Fruit fly (Drosophila melanogaster) whole organism, embryonic: Measurements from ENCODE around the gene Cyp310a1.

Source experiments
- Abd-B ChIP-seq: fragments of 200-800 bp; sonication (Bioruptor generic); optimal IDR thresholded peaks from 2 replicates; lab custom pipeline; 2018; ENCODE audit warnings: missing biosample characterization, mild to moderate bottlenecking, missing genetic modification characterization, moderate library complexity
- Bdp1 ChIP-seq: fragments of 200-800 bp; sonication (Bioruptor generic); optimal IDR thresholded peaks from 3 replicates; lab custom pipeline; 2016; ENCODE audit warnings: missing biosample characterization, missing genetic modification characterization
- CG10654 ChIP-seq: fragments of 200-800 bp; sonication (Bioruptor generic); optimal IDR thresholded peaks from 2 replicates; lab custom pipeline; 2016; ENCODE audit warnings: missing biosample characterization, missing genetic modification characterization
- CG11085 ChIP-seq: fragments of 200-800 bp; sonication (Bioruptor generic); IDR thresholded peaks from 2 replicates; pipeline ENCODE4 v1.3.6; 2022; ENCODE audit warnings: missing biosample characterization, missing genetic modification characterization
- CG11398 ChIP-seq: fragments of 200-800 bp; sonication (Bioruptor generic); optimal IDR thresholded peaks from 2 replicates; lab custom pipeline; 2016; ENCODE audit warnings: missing biosample characterization, missing genetic modification characterization
- CG11456 ChIP-seq: fragments of 200-800 bp; sonication (Bioruptor generic); IDR thresholded peaks from 3 replicates; pipeline ENCODE4 v1.3.6; 2022; ENCODE audit warnings: missing biosample characterization, missing genetic modification characterization
- CG13894 ChIP-seq: fragments of 200-800 bp; sonication (Bioruptor generic); optimal IDR thresholded peaks from 3 replicates; lab custom pipeline; 2018; ENCODE audit warnings: missing biosample characterization, mild to moderate bottlenecking, missing genetic modification characterization, moderate library complexity
- CG14050 ChIP-seq: fragments of 200-800 bp; sonication (Bioruptor generic); IDR thresholded peaks from 3 replicates; pipeline ENCODE4 v1.3.6; 2022; ENCODE audit warnings: missing biosample characterization, missing genetic modification characterization
- CG1647 ChIP-seq: fragments of 200-800 bp; sonication (Bioruptor generic); optimal IDR thresholded peaks from 3 replicates; lab custom pipeline; 2016; ENCODE audit warnings: missing biosample characterization, missing genetic modification characterization
- CG17186 ChIP-seq: fragments of 200-800 bp; sonication (Bioruptor generic); optimal IDR thresholded peaks from 3 replicates; lab custom pipeline; 2017; ENCODE audit warnings: missing biosample characterization, missing genetic modification reagents, missing genetic modification characterization
- CG17359 ChIP-seq: fragments of 200-800 bp; sonication (Bioruptor generic); optimal IDR thresholded peaks from 3 replicates; lab custom pipeline; 2018; ENCODE audit warnings: missing biosample characterization, mild to moderate bottlenecking, missing genetic modification characterization, moderate library complexity
- CG17361 ChIP-seq: fragments of 200-800 bp; sonication (Bioruptor generic); IDR thresholded peaks from 3 replicates; pipeline ENCODE4 v1.3.6; 2022; ENCODE audit warnings: missing biosample characterization, missing genetic modification characterization
- CG17612 ChIP-seq: fragments of 200-800 bp; sonication (Bioruptor generic); IDR thresholded peaks from 2 replicates; pipeline ENCODE4 v1.3.6; 2022; ENCODE audit warnings: missing biosample characterization, missing genetic modification characterization
- CG17802 ChIP-seq: fragments of 200-800 bp; sonication (Bioruptor generic); optimal IDR thresholded peaks from 2 replicates; lab custom pipeline; 2018; ENCODE audit warnings: missing biosample characterization, mild to moderate bottlenecking, missing genetic modification characterization, moderate library complexity
- CG1792 ChIP-seq: fragments of 200-800 bp; sonication (Bioruptor generic); optimal IDR thresholded peaks from 2 replicates; lab custom pipeline; 2016; ENCODE audit warnings: missing biosample characterization, missing genetic modification characterization
- CG30403 ChIP-seq: fragments of 200-800 bp; sonication (Bioruptor generic); optimal IDR thresholded peaks from 3 replicates; lab custom pipeline; 2016; ENCODE audit warnings: missing biosample characterization, missing genetic modification characterization
- CG3065 ChIP-seq: fragments of 200-800 bp; sonication (Bioruptor generic); optimal IDR thresholded peaks from 2 replicates; lab custom pipeline; 2016; ENCODE audit warnings: missing biosample characterization, missing genetic modification characterization
- CG3281 ChIP-seq: fragments of 200-800 bp; sonication (Bioruptor generic); optimal IDR thresholded peaks from 3 replicates; lab custom pipeline; 2017; ENCODE audit warnings: missing biosample characterization, mild to moderate bottlenecking, missing genetic modification characterization
- CG3726 ChIP-seq: fragments of 200-800 bp; sonication (Bioruptor generic); IDR thresholded peaks from 3 replicates; pipeline ENCODE4, ENCODE4 v1.3.6; 2022; ENCODE audit warnings: missing biosample characterization, missing genetic modification characterization
- CG3847 ChIP-seq: fragments of 200-800 bp; sonication (Bioruptor generic); IDR thresholded peaks from 2 replicates; pipeline ENCODE4 v1.3.6; 2022; ENCODE audit warnings: missing biosample characterization, missing genetic modification characterization
- CG4404 ChIP-seq: fragments of 200-800 bp; sonication (Bioruptor generic); IDR thresholded peaks from 2 replicates; pipeline ENCODE4 v1.3.6; 2022; ENCODE audit warnings: missing biosample characterization, missing genetic modification characterization
- CG4617 ChIP-seq: fragments of 200-800 bp; sonication (Bioruptor generic); optimal IDR thresholded peaks from 3 replicates; lab custom pipeline; 2016; ENCODE audit warnings: missing biosample characterization, missing genetic modification characterization, borderline replicate concordance
- CG6765 ChIP-seq: fragments of 200-800 bp; sonication (Bioruptor generic); optimal IDR thresholded peaks from 3 replicates; lab custom pipeline; 2017; ENCODE audit warnings: missing biosample characterization, mild to moderate bottlenecking, missing genetic modification characterization
- CG7839 ChIP-seq: fragments of 200-800 bp; sonication (Bioruptor generic); optimal IDR thresholded peaks from 3 replicates; lab custom pipeline; 2018; ENCODE audit warnings: missing biosample characterization, mild to moderate bottlenecking, missing genetic modification characterization, moderate library complexity
- CG8089 ChIP-seq: fragments of 200-800 bp; sonication (Bioruptor generic); optimal IDR thresholded peaks from 3 replicates; lab custom pipeline; 2016; ENCODE audit warnings: missing biosample characterization, missing genetic modification characterization
- CG8281 ChIP-seq: fragments of 200-800 bp; sonication (Bioruptor generic); optimal IDR thresholded peaks from 2 replicates; lab custom pipeline; 2018; ENCODE audit warnings: missing biosample characterization, mild to moderate bottlenecking, missing genetic modification characterization, moderate library complexity
- CG8359 ChIP-seq: fragments of 200-800 bp; sonication (Bioruptor generic); optimal IDR thresholded peaks from 2 replicates; lab custom pipeline; 2017; ENCODE audit warnings: missing biosample characterization, mild to moderate bottlenecking, missing genetic modification characterization, borderline replicate concordance
- Dad ChIP-seq: fragments of 200-800 bp; sonication (Bioruptor generic); optimal IDR thresholded peaks from 3 replicates; lab custom pipeline; 2016; ENCODE audit warnings: missing biosample characterization, missing genetic modification characterization
- Dll ChIP-seq: fragments of 200-800 bp; sonication (Bioruptor generic); IDR thresholded peaks from 4 replicates; pipeline ENCODE4 v1.3.6; 2022; ENCODE audit warnings: missing biosample characterization, missing genetic modification characterization; ENCODE audit not compliant: partially characterized antibody
- Gug ChIP-seq: fragments of 200-800 bp; sonication (Bioruptor generic); IDR thresholded peaks from 4 replicates; pipeline ENCODE4 v1.3.6; 2022; ENCODE audit warnings: missing biosample characterization, missing genetic modification characterization
- Hsf ChIP-seq: fragments of 200-800 bp; sonication (Bioruptor generic); optimal IDR thresholded peaks from 3 replicates; lab custom pipeline; 2016; ENCODE audit warnings: missing biosample characterization, missing genetic modification characterization
- NfI ChIP-seq: fragments of 200-800 bp; sonication (Bioruptor generic); optimal IDR thresholded peaks from 3 replicates; lab custom pipeline; 2018; ENCODE audit warnings: missing biosample characterization, mild to moderate bottlenecking, missing genetic modification characterization, moderate library complexity
- Ptx1 ChIP-seq: fragments of 200-800 bp; sonication (Bioruptor generic); IDR thresholded peaks from 2 replicates; pipeline ENCODE4 v1.3.6; 2022; ENCODE audit warnings: missing biosample characterization, missing genetic modification characterization
- Rx ChIP-seq: fragments of 200-800 bp; sonication (Bioruptor generic); IDR thresholded peaks from 2 replicates; pipeline ENCODE4 v1.3.6; 2022; ENCODE audit warnings: missing biosample characterization, missing genetic modification characterization
- ara ChIP-seq: fragments of 200-800 bp; sonication (Bioruptor generic); IDR thresholded peaks from 2 replicates; pipeline ENCODE4 v1.3.6; 2022; ENCODE audit warnings: missing biosample characterization, missing genetic modification characterization
- ase ChIP-seq: fragments of 200-800 bp; sonication (Bioruptor generic); IDR thresholded peaks from 3 replicates; pipeline ENCODE4 v1.3.6; 2022; ENCODE audit warnings: missing biosample characterization, missing genetic modification characterization
- bcd ChIP-seq: fragments of 200-800 bp; sonication (Bioruptor generic); optimal IDR thresholded peaks from 2 replicates; lab custom pipeline; 2017; ENCODE audit warnings: missing biosample characterization, mild to moderate bottlenecking, missing genetic modification characterization
- bowl ChIP-seq: fragments of 200-800 bp; sonication (Bioruptor generic); IDR thresholded peaks from 2 replicates; pipeline ENCODE4 v1.3.6; 2022; ENCODE audit warnings: missing biosample characterization, missing genetic modification characterization
- chinmo ChIP-seq: fragments of 200-800 bp; sonication (Bioruptor generic); IDR thresholded peaks from 4 replicates; pipeline ENCODE4 v1.3.6; 2022; ENCODE audit warnings: missing biosample characterization, missing genetic modification characterization; ENCODE audit not compliant: partially characterized antibody
- crc ChIP-seq: fragments of 200-800 bp; sonication (Bioruptor generic); optimal IDR thresholded peaks from 2 replicates; lab custom pipeline; 2016; ENCODE audit warnings: missing biosample characterization, missing genetic modification characterization
- eyg ChIP-seq: fragments of 200-800 bp; sonication (Bioruptor generic); optimal IDR thresholded peaks from 3 replicates; lab custom pipeline; 2016; ENCODE audit warnings: missing biosample characterization, missing genetic modification characterization
- fu2 ChIP-seq: fragments of 200-800 bp; sonication (Bioruptor generic); optimal IDR thresholded peaks from 2 replicates; lab custom pipeline; 2016; ENCODE audit warnings: missing biosample characterization, missing genetic modification characterization
- gce ChIP-seq: fragments of 200-800 bp; sonication (Bioruptor generic); IDR thresholded peaks from 3 replicates; pipeline ENCODE4 v1.3.6; 2022; ENCODE audit warnings: missing biosample characterization, missing genetic modification characterization
- gcm ChIP-seq: fragments of 200-800 bp; sonication (Bioruptor generic); optimal IDR thresholded peaks from 2 replicates; lab custom pipeline; 2019; ENCODE audit warnings: missing biosample characterization, mild to moderate bottlenecking, missing genetic modification characterization, moderate library complexity
- ind ChIP-seq: fragments of 200-800 bp; sonication (Bioruptor generic); optimal IDR thresholded peaks from 3 replicates; lab custom pipeline; 2016; ENCODE audit warnings: missing biosample characterization, missing genetic modification characterization
- peb ChIP-seq: fragments of 200-800 bp; sonication (Bioruptor generic); IDR thresholded peaks from 2 replicates; pipeline ENCODE4 v1.3.6; 2022; ENCODE audit warnings: missing biosample characterization, missing genetic modification characterization
- sc ChIP-seq, 3 experiments: fragments of >200 bp in 2 of 3; fragments of 200-800 bp in 1 of 3; sonication (Bioruptor generic) in 1 of 3; optimal IDR thresholded peaks; 2 replicates in 2 of 3; 3 replicates in 1 of 3; lab custom pipeline; 2017; ENCODE audit warnings: mild to moderate bottlenecking in 1 of 3, missing biosample characterization in 1 of 3, missing genetic modification characterization in 1 of 3, missing genetic modification reagents in 1 of 3
- schlank ChIP-seq: fragments of 200-800 bp; sonication (Bioruptor generic); optimal IDR thresholded peaks from 2 replicates; lab custom pipeline; 2018; ENCODE audit warnings: missing biosample characterization, mild to moderate bottlenecking, missing genetic modification characterization
- sens ChIP-seq: fragments of 200-800 bp; sonication (Bioruptor generic); peaks from one replicate; lab custom pipeline; 2016; ENCODE audit warnings: missing biosample characterization, missing genetic modification characterization
- ssp ChIP-seq: fragments of 200-800 bp; sonication (Bioruptor generic); IDR thresholded peaks from 2 replicates; pipeline ENCODE4 v1.3.6; 2022; ENCODE audit warnings: missing biosample characterization, missing genetic modification characterization
- vnd ChIP-seq: fragments of 200-800 bp; sonication (Bioruptor generic); IDR thresholded peaks from 3 replicates; pipeline ENCODE4 v1.3.6; 2022; ENCODE audit warnings: missing biosample characterization, missing genetic modification characterization; ENCODE audit not compliant: partially characterized antibody

Cyp310a1 gene

dm6 chr2L:18617003-18617402 is 35.8 kb downstream of the Cyp310a1 start, which contains the start of gene MESR3 (continued):
- no peak for TF ChIP-seq vnd
- no peak for TF ChIP-seq Dll (GFP tag; lab: Robert Waterston, UW)
- peak; percentile 74 for TF ChIP-seq CG13894 (tag; lab: Kevin White, UChicago)
- TF ChIP-seq CG6765 (GFP tag; lab: Kevin White, UChicago) = peak; percentile 86
- TF ChIP-seq CG4404 = no peak
- TF ChIP-seq CG17359 (tag; lab: Kevin White, UChicago) = peak; percentile 88
- TF ChIP-seq CG3065 (GFP tag; lab: Kevin White, UChicago) = no peak
- no peak for TF ChIP-seq CG17186 (GFP tag; lab: Kevin White, UChicago)
- peak; percentile 53 for TF ChIP-seq CG8281 (tag; lab: Kevin White, UChicago)
- TF ChIP-seq Ptx1 (GFP tag; lab: Robert Waterston, UW) = no peak; the same call in 1 of the 2 replicates
- TF ChIP-seq Bdp1 (GFP tag; lab: Kevin White, UChicago) = no peak
- peak; percentile 57 for TF ChIP-seq bcd (GFP tag; lab: Kevin White, UChicago)
- TF ChIP-seq Gug (GFP tag; lab: Robert Waterston, UW) = peak; percentile 17; the same call in 1 of the 4 replicates
- TF ChIP-seq CG8359 (GFP tag; lab: Kevin White, UChicago) = peak; percentile 39
- peak; percentile 66 for TF ChIP-seq CG30403 (GFP tag; lab: Kevin White, UChicago)
- no peak for TF ChIP-seq CG4617 (GFP tag; lab: Kevin White, UChicago)
- TF ChIP-seq CG3847 (GFP tag; lab: Robert Waterston, UW) = peak; percentile 51
- no peak for TF ChIP-seq CG8089 (GFP tag; lab: Kevin White, UChicago)
- TF ChIP-seq CG7839 (tag; lab: Kevin White, UChicago) = peak; percentile 82
- TF ChIP-seq gcm = peak; percentile 55
- no peak for TF ChIP-seq CG11456 (GFP tag; lab: Robert Waterston, UW)
- no peak for TF ChIP-seq peb (GFP tag; lab: Robert Waterston, UW)
- no peak for TF ChIP-seq sc (optimal IDR thresholded peaks at IDR 0.05; lab: Kevin White, UChicago)
- no peak for TF ChIP-seq sc (GFP tag; optimal IDR thresholded peaks at IDR 0.05; lab: Kevin White, UChicago)
- TF ChIP-seq gce (GFP tag; lab: Robert Waterston, UW) = peak; percentile 80; the same call in 2 of the 3 replicates
- no peak for TF ChIP-seq bowl (GFP tag; lab: Robert Waterston, UW)
- TF ChIP-seq CG1647 = no peak
- TF ChIP-seq ara = peak; percentile 58; the same call in 1 of the 2 replicates
- TF ChIP-seq CG11085 (GFP tag; lab: Robert Waterston, UW) = peak; percentile 31; the same call in 1 of the 2 replicates
- no peak for TF ChIP-seq Abd-B (GFP tag; lab: Kevin White, UChicago)
- TF ChIP-seq CG17361 (GFP tag; lab: Robert Waterston, UW) = peak; percentile 88
- TF ChIP-seq Dad (GFP tag; lab: Kevin White, UChicago) = peak; percentile 16
- TF ChIP-seq crc = no peak
- TF ChIP-seq CG14050 = peak; percentile 30; the same call in 2 of the 3 replicates
- TF ChIP-seq CG11398 (GFP tag; lab: Kevin White, UChicago) = no peak
- TF ChIP-seq fu2 = no peak
- TF ChIP-seq ase = peak; percentile 66; the same call in 1 of the 3 replicates
- peak; percentile 71 for TF ChIP-seq CG3281 (GFP tag; lab: Kevin White, UChicago)
- TF ChIP-seq ind (GFP tag; lab: Kevin White, UChicago) = peak; percentile 73
- TF ChIP-seq CG17612 (GFP tag; lab: Robert Waterston, UW) = peak; percentile 47; the same call in 1 of the 2 replicates
- TF ChIP-seq schlank (tag; lab: Kevin White, UChicago) = peak; percentile 17
- TF ChIP-seq Rx (GFP tag; lab: Robert Waterston, UW) = no peak; the same call in 1 of the 2 replicates
- peak; percentile 83 for TF ChIP-seq sens
- no peak for TF ChIP-seq Hsf (GFP tag; lab: Kevin White, UChicago)
- peak; percentile 80; the same call in 2 of the 4 replicates for TF ChIP-seq chinmo (GFP tag; lab: Robert Waterston, UW)
- TF ChIP-seq eyg (GFP tag; lab: Kevin White, UChicago) = no peak
- peak; percentile 12 for TF ChIP-seq CG1792 (GFP tag; lab: Kevin White, UChicago)
- no peak for TF ChIP-seq ssp (GFP tag; lab: Robert Waterston, UW)
- no peak for TF ChIP-seq NfI (GFP tag; lab: Kevin White, UChicago)
- peak; percentile 43 for TF ChIP-seq CG10654 (GFP tag; lab: Kevin White, UChicago)
- TF ChIP-seq CG17802 (tag; lab: Kevin White, UChicago) = no peak
- peak; percentile 66; the same call in 1 of the 3 replicates for TF ChIP-seq CG3726 (GFP tag; lab: Robert Waterston, UW)
